Worm (Caenorhabditis elegans): ENCODE measurements around the gene Y5H2A.4.

DNA sequence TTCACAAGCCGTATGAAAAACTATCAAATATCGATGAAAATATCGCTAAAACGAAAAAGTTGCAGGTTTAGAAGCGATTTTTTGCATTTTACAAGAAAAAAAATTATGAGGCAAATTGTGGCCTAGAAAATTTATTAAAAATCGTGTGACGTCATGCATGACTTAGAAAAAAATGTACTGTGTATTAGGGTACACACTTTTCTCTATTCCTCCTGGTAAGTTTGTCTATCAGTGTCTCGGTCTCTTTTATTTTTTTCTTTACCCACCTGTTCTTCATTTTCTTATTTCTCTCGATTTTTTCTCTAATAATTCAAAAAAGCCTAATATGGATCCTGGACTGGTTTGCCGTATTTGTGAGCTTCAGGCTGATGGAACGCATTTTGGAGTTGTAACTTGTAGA, 11.0 kb upstream of the Y5H2A.4 start, which contains the start of gene nhr-227:
- TF ChIP-seq pax-3 (tag; optimal IDR thresholded peaks at IDR 0.05): no peak
- TF ChIP-seq blmp-1 (tag; optimal IDR thresholded peaks at IDR 0.05): no peak
- no peak for TF ChIP-seq unc-62 (GFP tag; optimal IDR thresholded peaks at IDR 0.05)
- no peak for TF ChIP-seq alr-1 (tag; optimal IDR thresholded peaks at IDR 0.05; ENCODE audit: borderline replicate concordance)
- no peak for TF ChIP-seq efl-3 (GFP tag; optimal IDR thresholded peaks at IDR 0.05)
- no peak for TF ChIP-seq hlh-17 (GFP tag; optimal IDR thresholded peaks at IDR 0.05; ENCODE audit: borderline replicate concordance)
- no peak for TF ChIP-seq unc-130 (tag; optimal IDR thresholded peaks at IDR 0.05)
- no peak for TF ChIP-seq lir-3 (tag; optimal IDR thresholded peaks at IDR 0.05; ENCODE audit: poor library complexity)
- TF ChIP-seq nhr-11 (tag; optimal IDR thresholded peaks at IDR 0.05): no peak
- no peak for TF ChIP-seq dsc-1 (tag; optimal IDR thresholded peaks at IDR 0.05)
